Worm (Caenorhabditis elegans) whole organism, L2 larva: Measurements from ENCODE around the gene F26F4.12.

Experiments
- alr-1 ChIP-seq: fragments of 150-350 bp; optimal IDR thresholded peaks from 2 replicates; lab custom pipeline; 2014; ENCODE audit warnings: missing biosample characterization, missing genetic modification characterization
- ama-1 ChIP-seq: fragments of 150-350 bp; optimal IDR thresholded peaks from 2 replicates; lab custom pipeline; 2018; ENCODE audit warnings: inconsistent platforms
- blmp-1 ChIP-seq: sonication (generic microtip); optimal IDR thresholded peaks from 2 replicates; lab custom pipeline; 2017; ENCODE audit warnings: missing genetic modification characterization, mild to moderate bottlenecking, missing compliant biosample characterization, antibody characterized with exemption, moderate library complexity; ENCODE audit not compliant: insufficient read depth
- ceh-16 ChIP-seq: fragments of 150-350 bp; optimal IDR thresholded peaks from 2 replicates; lab custom pipeline; 2014; ENCODE audit warnings: missing biosample characterization, missing genetic modification characterization
- nhr-12 ChIP-seq: fragments of 150-350 bp; optimal IDR thresholded peaks from 2 replicates; lab custom pipeline; 2014; ENCODE audit warnings: missing biosample characterization, missing genetic modification characterization
- nhr-237 ChIP-seq: fragments of 150-350 bp; optimal IDR thresholded peaks from 2 replicates; lab custom pipeline; 2014; ENCODE audit warnings: missing biosample characterization, missing genetic modification characterization
- unc-39 ChIP-seq: fragments of 150-350 bp; optimal IDR thresholded peaks from 2 replicates; lab custom pipeline; 2014; ENCODE audit warnings: missing biosample characterization, missing genetic modification characterization
- unc-55 ChIP-seq: fragments of 150-350 bp; sonication (generic microtip); optimal IDR thresholded peaks from 3 replicates; lab custom pipeline; 2014; ENCODE audit warnings: missing biosample characterization, missing genetic modification reagents, missing genetic modification characterization
- ztf-11 ChIP-seq: sonication (generic microtip); optimal IDR thresholded peaks from 2 replicates; lab custom pipeline; 2017; ENCODE audit warnings: missing biosample characterization, missing genetic modification characterization
- ztf-4 ChIP-seq: fragments of 150-350 bp; optimal IDR thresholded peaks from 2 replicates; lab custom pipeline; 2014; ENCODE audit warnings: missing biosample characterization, missing genetic modification characterization

ce11 chrIII:4893540-4893939 lies 16.3 kb downstream of the F26F4.12 start, which contains the start of gene F26F4.6:
- TF ChIP-seq unc-55 (GFP tag; lab: Kevin White, UChicago): no peak
- no peak for TF ChIP-seq ztf-11 (tag; lab: Kevin White, UChicago)
- TF ChIP-seq alr-1: no peak
- TF ChIP-seq unc-39: no peak
- TF ChIP-seq ama-1 (lab: Kevin White, UChicago): no peak
- TF ChIP-seq nhr-237: no peak
- TF ChIP-seq ztf-4: no peak
- no peak for TF ChIP-seq blmp-1 (tag; lab: Kevin White, UChicago)
- no peak for TF ChIP-seq ceh-16 (tag; lab: Kevin White, UChicago)
- TF ChIP-seq nhr-12 (tag; lab: Kevin White, UChicago): no peak
